Worm (Caenorhabditis elegans): ENCODE measurements around the gene cec-3.

cec-3 gene

ce11 chrII:7816163-7816776 lies 41.1 kb downstream of the cec-3 start, which contains the start of gene cki-2:
TSS of gene cki-2 (plus strand) at chrII:7816499.
- TF ChIP-seq pat-9 (tag; optimal IDR thresholded peaks at IDR 0.05) (no peak), unc-42 (tag; optimal IDR thresholded peaks at IDR 0.05) (peak; percentile 38)

- no peak for TF ChIP-seq pha-2 (tag; optimal IDR thresholded peaks at IDR 0.05)
- TF ChIP-seq ceh-31 (tag; optimal IDR thresholded peaks at IDR 0.05), result peak; percentile 23
- peak; percentile 15 for TF ChIP-seq unc-55 (GFP tag; optimal IDR thresholded peaks at IDR 0.05)
These were observed 42.0 kb downstream of the cec-3 start for ce11 chrII:7815406-7815805.

- TF ChIP-seq ets-4 (tag; optimal IDR thresholded peaks at IDR 0.05), result no peak
- TF ChIP-seq unc-3 (GFP tag; conservative IDR thresholded peaks at IDR 0.05), result no peak
- TF ChIP-seq unc-3 (tag; optimal IDR thresholded peaks at IDR 0.05), result no peak
- no peak for TF ChIP-seq unc-86 (tag; optimal IDR thresholded peaks at IDR 0.05)
- no peak for TF ChIP-seq pqm-1 (tag; optimal IDR thresholded peaks at IDR 0.05)
- TF ChIP-seq zip-5 (tag; optimal IDR thresholded peaks at IDR 0.05), result no peak
- TF ChIP-seq madf-2 (tag; optimal IDR thresholded peaks at IDR 0.05), result no peak
- no peak for TF ChIP-seq ceh-48 (tag; optimal IDR thresholded peaks at IDR 0.05)
- TF ChIP-seq eyg-1 (tag; optimal IDR thresholded peaks at IDR 0.05), result no peak
- TF ChIP-seq ceh-6 (GFP tag; optimal IDR thresholded peaks at IDR 0.05), result no peak
- TF ChIP-seq elt-4 (tag; optimal IDR thresholded peaks at IDR 0.05), result no peak
- TF ChIP-seq T23F11.4 (GFP tag; optimal IDR thresholded peaks at IDR 0.05), result no peak
- TF ChIP-seq fax-1 (tag; optimal IDR thresholded peaks at IDR 0.05), result no peak
- no peak for TF ChIP-seq hlh-15 (tag; optimal IDR thresholded peaks at IDR 0.05)
These were observed 42.5 kb downstream of the cec-3 start for ce11 chrII:7814915-7815314.

- TF ChIP-seq nhr-232 (tag; optimal IDR thresholded peaks at IDR 0.05) (no peak), unc-55 (GFP tag; optimal IDR thresholded peaks at IDR 0.05) (peak; percentile 74), tbx-2 (tag; optimal IDR thresholded peaks at IDR 0.05) (peak; percentile 20), lin-11 (tag; optimal IDR thresholded peaks at IDR 0.05) (no peak), rnt-1 (tag; optimal IDR thresholded peaks at IDR 0.05) (no peak), unc-42 (tag; optimal IDR thresholded peaks at IDR 0.05) (peak; percentile 42), ceh-31 (tag; optimal IDR thresholded peaks at IDR 0.05) (peak; percentile 46), dmd-4 (tag; optimal IDR thresholded peaks at IDR 0.05; ENCODE audit: borderline replicate concordance) (no peak), ceh-14 (tag; optimal IDR thresholded peaks at IDR 0.05) (peak; percentile 69), nfya-1 (tag; optimal IDR thresholded peaks at IDR 0.05) (peak; percentile 23), dve-1 (tag; optimal IDR thresholded peaks at IDR 0.05) (no peak), ceh-9 (tag; optimal IDR thresholded peaks at IDR 0.05) (no peak), pha-2 (tag; optimal IDR thresholded peaks at IDR 0.05) (peak; percentile 11)
These were observed 43.2 kb downstream of the cec-3 start for ce11 chrII:7814215-7814614.

- TF ChIP-seq fkh-6 (tag; optimal IDR thresholded peaks at IDR 0.05), result no peak
- TF ChIP-seq ets-4 (tag; optimal IDR thresholded peaks at IDR 0.05), result no peak
- no peak for TF ChIP-seq ttx-3 (tag; optimal IDR thresholded peaks at IDR 0.05)
- no peak for TF ChIP-seq ceh-45 (GFP tag; IDR thresholded peaks at IDR 0.05)
- no peak for TF ChIP-seq mec-3 (tag; optimal IDR thresholded peaks at IDR 0.05; ENCODE audit: borderline replicate concordance)
- no peak for TF ChIP-seq fax-1 (tag; optimal IDR thresholded peaks at IDR 0.05)
- TF ChIP-seq hlh-13 (GFP tag; optimal IDR thresholded peaks at IDR 0.05), result no peak
- no peak for TF ChIP-seq ceh-9 (tag; optimal IDR thresholded peaks at IDR 0.05)
- TF ChIP-seq ceh-14 (tag; optimal IDR thresholded peaks at IDR 0.05), result no peak
- no peak for TF ChIP-seq ceh-6 (GFP tag; optimal IDR thresholded peaks at IDR 0.05)
- TF ChIP-seq lin-11 (tag; optimal IDR thresholded peaks at IDR 0.05), result no peak
- TF ChIP-seq pros-1 (tag; optimal IDR thresholded peaks at IDR 0.05), result no peak
- no peak for TF ChIP-seq ceh-30 (tag; optimal IDR thresholded peaks at IDR 0.05)
- TF ChIP-seq ceh-19 (GFP tag; optimal IDR thresholded peaks at IDR 0.05), result no peak
- no peak for TF ChIP-seq pax-1 (tag; optimal IDR thresholded peaks at IDR 0.05)
- no peak for TF ChIP-seq F13H6.1 (tag; optimal IDR thresholded peaks at IDR 0.05)
- TF ChIP-seq unc-55 (GFP tag; optimal IDR thresholded peaks at IDR 0.05), result no peak
- TF ChIP-seq ref-2 (tag; optimal IDR thresholded peaks at IDR 0.05), result no peak
These were observed 43.8 kb downstream of the cec-3 start for ce11 chrII:7813645-7814044.
